Worm (Caenorhabditis elegans) whole organism, late embryonic: ENCODE measurements around the gene F47B8.2.

ENCODE experiments used
- C38D4.7 ChIP-seq: fragments of 200-800 bp; sonication (Bioruptor generic); optimal IDR thresholded peaks from 2 replicates; lab custom pipeline; 2018; ENCODE audit warnings: mild to moderate bottlenecking, missing genetic modification characterization, moderate library complexity, missing compliant biosample characterization
- K09A11.1 ChIP-seq: sonication (generic microtip); optimal IDR thresholded peaks from 2 replicates; lab custom pipeline; 2017; ENCODE audit warnings: antibody characterized with exemption, mild to moderate bottlenecking, missing genetic modification characterization, missing compliant biosample characterization; ENCODE audit not compliant: insufficient read depth
- ahr-1 ChIP-seq: sonication (generic microtip); optimal IDR thresholded peaks from 2 replicates; lab custom pipeline; 2016; ENCODE audit warnings: missing genetic modification characterization, missing compliant biosample characterization
- ceh-14 ChIP-seq: sonication (generic microtip); optimal IDR thresholded peaks from 2 replicates; lab custom pipeline; 2016; ENCODE audit warnings: missing genotype, missing genetic modification characterization, missing compliant biosample characterization
- ceh-19 ChIP-seq: fragments of 200-800 bp; sonication (Bioruptor generic); optimal IDR thresholded peaks from 2 replicates; lab custom pipeline; 2018; ENCODE audit warnings: mild to moderate bottlenecking, missing genetic modification characterization, missing compliant biosample characterization
- ceh-22 ChIP-seq: sonication (generic microtip); optimal IDR thresholded peaks from 2 replicates; lab custom pipeline; 2017; ENCODE audit warnings: missing biosample characterization, missing genetic modification characterization
- ceh-24 ChIP-seq: sonication (generic microtip); optimal IDR thresholded peaks from 2 replicates; lab custom pipeline; 2016; ENCODE audit warnings: mild to moderate bottlenecking, missing genetic modification characterization, missing compliant biosample characterization
- ceh-31 ChIP-seq: sonication (generic microtip); optimal IDR thresholded peaks from 2 replicates; lab custom pipeline; 2016; ENCODE audit warnings: missing genetic modification characterization, missing compliant biosample characterization
- ceh-34 ChIP-seq: sonication (generic microtip); optimal IDR thresholded peaks from 2 replicates; lab custom pipeline; 2016; ENCODE audit warnings: mild to moderate bottlenecking, missing genetic modification characterization, missing compliant biosample characterization
- ceh-48 ChIP-seq: sonication (generic microtip); optimal IDR thresholded peaks from 2 replicates; lab custom pipeline; 2016; ENCODE audit warnings: missing genetic modification characterization, inconsistent platforms, missing compliant biosample characterization
- dmd-4 ChIP-seq: sonication (generic microtip); optimal IDR thresholded peaks from 2 replicates; lab custom pipeline; 2016; ENCODE audit warnings: borderline replicate concordance, missing genetic modification characterization, missing compliant biosample characterization
- dve-1 ChIP-seq: sonication (generic microtip); optimal IDR thresholded peaks from 2 replicates; lab custom pipeline; 2017; ENCODE audit warnings: antibody characterized with exemption, mild to moderate bottlenecking, missing genetic modification characterization, missing compliant biosample characterization
- elt-2 ChIP-seq: sonication (generic microtip); optimal IDR thresholded peaks from 2 replicates; lab custom pipeline; 2016; ENCODE audit warnings: missing genetic modification reagents, missing genetic modification characterization, missing compliant biosample characterization
- elt-4 ChIP-seq: sonication (generic microtip); optimal IDR thresholded peaks from 2 replicates; lab custom pipeline; 2016; ENCODE audit warnings: missing genetic modification characterization, missing compliant biosample characterization
- eyg-1 ChIP-seq: sonication (generic microtip); optimal IDR thresholded peaks from 2 replicates; lab custom pipeline; 2016; ENCODE audit warnings: missing genotype, missing genetic modification characterization, missing compliant biosample characterization
- gmeb-2 ChIP-seq: sonication (generic microtip); optimal IDR thresholded peaks from 2 replicates; lab custom pipeline; 2016; ENCODE audit warnings: missing genetic modification characterization, inconsistent platforms, missing compliant biosample characterization
- hlh-30 ChIP-seq: sonication (generic microtip); optimal IDR thresholded peaks from 2 replicates; lab custom pipeline; 2017; ENCODE audit warnings: antibody characterized with exemption, missing genetic modification characterization, missing compliant biosample characterization; ENCODE audit not compliant: insufficient read depth
- hlh-8 ChIP-seq: sonication (generic microtip); optimal IDR thresholded peaks from 2 replicates; lab custom pipeline; 2016; ENCODE audit warnings: missing genotype, missing genetic modification characterization, missing compliant biosample characterization
- lim-6 ChIP-seq: sonication (generic microtip); optimal IDR thresholded peaks from 2 replicates; lab custom pipeline; 2016; ENCODE audit warnings: missing genetic modification characterization, missing compliant biosample characterization
- mec-3 ChIP-seq: sonication (generic microtip); optimal IDR thresholded peaks from 2 replicates; lab custom pipeline; 2016; ENCODE audit warnings: borderline replicate concordance, missing genetic modification characterization, missing compliant biosample characterization
- nfya-1 ChIP-seq: sonication (generic microtip); optimal IDR thresholded peaks from 2 replicates; lab custom pipeline; 2017; ENCODE audit warnings: missing genetic modification characterization, mild to moderate bottlenecking, missing compliant biosample characterization, antibody characterized with exemption, moderate library complexity
- nhr-11 ChIP-seq: fragments of 150-350 bp; optimal IDR thresholded peaks from 2 replicates; lab custom pipeline; 2014; ENCODE audit warnings: missing biosample characterization, missing genetic modification characterization
- npax-4 ChIP-seq: sonication (generic microtip); optimal IDR thresholded peaks from 2 replicates; lab custom pipeline; 2016; ENCODE audit warnings: missing genetic modification characterization, missing compliant biosample characterization
- pag-3 ChIP-seq: sonication (generic microtip); optimal IDR thresholded peaks from 2 replicates; lab custom pipeline; 2016; ENCODE audit warnings: missing compliant biosample characterization, missing genetic modification characterization, borderline replicate concordance
- pax-1 ChIP-seq: fragments of 150-350 bp; optimal IDR thresholded peaks from 2 replicates; lab custom pipeline; 2014; ENCODE audit warnings: missing biosample characterization, missing genetic modification characterization
- pha-2 ChIP-seq: sonication (generic microtip); optimal IDR thresholded peaks from 2 replicates; lab custom pipeline; 2017; ENCODE audit warnings: mild to moderate bottlenecking, missing genetic modification characterization, missing compliant biosample characterization
- pha-4 ChIP-seq: fragments of 150-350 bp; optimal IDR thresholded peaks from 2 replicates; lab custom pipeline; 2018; ENCODE audit warnings: missing biosample characterization, missing genetic modification reagents, missing genetic modification characterization
- pqm-1 ChIP-seq: sonication (generic microtip); optimal IDR thresholded peaks from 2 replicates; lab custom pipeline; 2016; ENCODE audit warnings: missing genetic modification characterization, missing compliant biosample characterization
- pros-1 ChIP-seq: fragments of 150-350 bp; optimal IDR thresholded peaks from 2 replicates; lab custom pipeline; 2014; ENCODE audit warnings: missing biosample characterization, missing genetic modification reagents, missing genetic modification characterization
- sox-4 ChIP-seq: sonication (generic microtip); optimal IDR thresholded peaks from 2 replicates; lab custom pipeline; 2017; ENCODE audit warnings: mild to moderate bottlenecking, missing genetic modification characterization, inconsistent platforms, missing compliant biosample characterization
- tbx-2 ChIP-seq: sonication (generic microtip); optimal IDR thresholded peaks from 2 replicates; lab custom pipeline; 2016; ENCODE audit warnings: missing genetic modification characterization, missing compliant biosample characterization
- ttx-3 ChIP-seq: sonication (generic microtip); optimal IDR thresholded peaks from 2 replicates; lab custom pipeline; 2016; ENCODE audit warnings: missing genetic modification reagents, missing genetic modification characterization, missing compliant biosample characterization
- unc-42 ChIP-seq: sonication (generic microtip); optimal IDR thresholded peaks from 2 replicates; lab custom pipeline; 2016; ENCODE audit warnings: missing genotype, missing genetic modification characterization, missing compliant biosample characterization
- unc-55 ChIP-seq: sonication (generic microtip); optimal IDR thresholded peaks from 2 replicates; lab custom pipeline; 2017; ENCODE audit warnings: missing biosample characterization, missing genetic modification reagents, missing genetic modification characterization
- zip-5 ChIP-seq: sonication (generic microtip); optimal IDR thresholded peaks from 2 replicates; lab custom pipeline; 2016; ENCODE audit warnings: missing genetic modification characterization, missing compliant biosample characterization
- ztf-16 ChIP-seq: sonication (generic microtip); optimal IDR thresholded peaks from 2 replicates; lab custom pipeline; 2017; ENCODE audit warnings: missing genetic modification characterization, missing compliant biosample characterization

Gene F47B8.2

ce11 chrV:14317204-14317603 lies 779 bp upstream of the F47B8.2 start:
- TF ChIP-seq eyg-1 (tag; lab: Kevin White, UChicago): no peak

- no peak for TF ChIP-seq pqm-1 (tag; lab: Kevin White, UChicago)
- TF ChIP-seq pha-4 (tag; lab: Kevin White, UChicago): no peak
- TF ChIP-seq ceh-48 (tag; lab: Kevin White, UChicago): no peak
- TF ChIP-seq unc-55 (GFP tag; lab: Kevin White, UChicago): no peak
- TF ChIP-seq pha-2 (tag; lab: Kevin White, UChicago): no peak
- TF ChIP-seq elt-2 (tag; lab: Kevin White, UChicago): no peak
- TF ChIP-seq pax-1: no peak
- TF ChIP-seq tbx-2 (tag; lab: Kevin White, UChicago): no peak
These were observed 2.2 kb downstream of the F47B8.2 start, which contains the start of gene F47B8.1 for ce11 chrV:14314236-14314635. Gene F47B8.1, minus strand, starts transcription at chrV:14314336.

- TF ChIP-seq K09A11.1: no peak
- TF ChIP-seq ceh-19 (GFP tag; lab: Kevin White, UChicago): no peak
- TF ChIP-seq nfya-1 (tag; lab: Kevin White, UChicago): no peak
- TF ChIP-seq ahr-1: no peak
- TF ChIP-seq nhr-11 (tag; lab: Kevin White, UChicago): no peak
- TF ChIP-seq dve-1 (tag; lab: Kevin White, UChicago): no peak
- no peak for TF ChIP-seq pax-1
- no peak for TF ChIP-seq pqm-1 (tag; lab: Kevin White, UChicago)
- no peak for TF ChIP-seq pros-1
- no peak for TF ChIP-seq lim-6 (tag; lab: Kevin White, UChicago)
- TF ChIP-seq elt-4: no peak
- no peak for TF ChIP-seq pha-4 (tag; lab: Kevin White, UChicago)
- no peak for TF ChIP-seq ceh-34 (tag; lab: Kevin White, UChicago)
- TF ChIP-seq eyg-1 (tag; lab: Kevin White, UChicago): no peak
- TF ChIP-seq ttx-3: no peak
- TF ChIP-seq dmd-4 (tag; lab: Kevin White, UChicago): no peak
- TF ChIP-seq ceh-24: no peak
- no peak for TF ChIP-seq gmeb-2 (tag; lab: Kevin White, UChicago)
- no peak for TF ChIP-seq unc-42
- TF ChIP-seq, all 69 proteins: peak for 0
These were observed 3.7 kb downstream of the F47B8.2 start, which contains the start of gene F14D7.8 for ce11 chrV:14312695-14313094. Gene F14D7.8, minus strand, starts transcription at chrV:14312795.

ce11 chrV:14311115-14311514 lies 5.3 kb downstream of the F47B8.2 start, which contains the start of gene ddn-3:
Gene ddn-3, minus strand, starts transcription at chrV:14311215.
- TF ChIP-seq ahr-1 (no peak), npax-4 (tag; lab: Kevin White, UChicago) (no peak), C38D4.7 (no peak), pha-4 (tag; lab: Kevin White, UChicago) (no peak), ztf-16 (tag; lab: Kevin White, UChicago) (no peak), eyg-1 (tag; lab: Kevin White, UChicago) (no peak), ceh-19 (GFP tag; lab: Kevin White, UChicago) (no peak), zip-5 (no peak), mec-3 (no peak), hlh-30 (tag; lab: Kevin White, UChicago) (no peak), sox-4 (tag; lab: Kevin White, UChicago) (no peak), unc-42 (no peak), hlh-8 (tag; lab: Kevin White, UChicago) (no peak), ceh-14 (tag; lab: Kevin White, UChicago) (no peak), pag-3 (tag; lab: Kevin White, UChicago) (no peak), unc-55 (GFP tag; lab: Kevin White, UChicago) (no peak), ceh-31 (no peak), elt-4 (no peak), ceh-22 (tag; lab: Kevin White, UChicago) (no peak)
- TF ChIP-seq, all 69 proteins: peak for 0
